Worm (Caenorhabditis elegans) whole organism, young adult: ENCODE measurements around the gene F38A5.6.

Source experiments
- B0019.2 ChIP-seq: fragments of 200-800 bp; sonication (Bioruptor generic); conservative IDR thresholded peaks from 2 replicates; pipeline ENCODE4 v1.3.6; 2022; ENCODE audit warnings: missing genetic modification reagents, missing genetic modification characterization, missing compliant biosample characterization
- B0336.3 ChIP-seq: fragments of 200-800 bp; sonication (Bioruptor generic); IDR thresholded peaks from 2 replicates; pipeline ENCODE4 v1.3.6; 2022; ENCODE audit warnings: missing genetic modification characterization, missing compliant biosample characterization
- F10E7.11 ChIP-seq: sonication (generic microtip); optimal IDR thresholded peaks from 2 replicates; lab custom pipeline; 2017; ENCODE audit warnings: mild to moderate bottlenecking, missing genetic modification characterization, moderate library complexity, missing compliant biosample characterization
- F22D6.2 ChIP-seq: sonication (generic microtip); optimal IDR thresholded peaks from 2 replicates; lab custom pipeline; 2016; ENCODE audit warnings: mild to moderate bottlenecking, missing genetic modification characterization, missing compliant biosample characterization
- F33H1.4 ChIP-seq: fragments of 200-800 bp; sonication (Bioruptor generic); IDR thresholded peaks from 2 replicates; pipeline ENCODE4 v1.3.6; 2022; ENCODE audit warnings: missing genetic modification reagents, missing genetic modification characterization, missing compliant biosample characterization
- F37B4.10 ChIP-seq: fragments of 200-800 bp; sonication (Bioruptor generic); IDR thresholded peaks from 2 replicates; pipeline ENCODE4 v1.3.6; 2022; ENCODE audit warnings: missing genetic modification characterization, missing compliant biosample characterization
- F39B2.1 ChIP-seq: fragments of 200-800 bp; sonication (Bioruptor generic); IDR thresholded peaks from 2 replicates; pipeline ENCODE4 v1.3.6; 2022; ENCODE audit warnings: missing genetic modification reagents, missing genetic modification characterization, missing compliant biosample characterization
- K11D2.4 ChIP-seq: fragments of 200-800 bp; sonication (Bioruptor generic); IDR thresholded peaks from 2 replicates; pipeline ENCODE4 v1.3.6; 2022; ENCODE audit warnings: missing genetic modification reagents, missing genetic modification characterization, missing compliant biosample characterization
- Y53G8AR.9 ChIP-seq: fragments of 200-800 bp; sonication (Bioruptor generic); conservative IDR thresholded peaks from 2 replicates; pipeline ENCODE4 v1.3.6; 2022; ENCODE audit warnings: missing genetic modification reagents, missing genetic modification characterization, missing compliant biosample characterization
- Y95B8A.8 ChIP-seq: fragments of 200-800 bp; sonication (Bioruptor generic); IDR thresholded peaks from 2 replicates; pipeline ENCODE4 v1.3.6; 2022; ENCODE audit warnings: missing genetic modification reagents, missing genetic modification characterization, missing compliant biosample characterization
- atf-7 ChIP-seq: sonication (generic microtip); optimal IDR thresholded peaks from 2 replicates; lab custom pipeline; 2017; ENCODE audit warnings: mild to moderate bottlenecking, missing genetic modification characterization, missing compliant biosample characterization
- attf-5 ChIP-seq: fragments of 200-800 bp; sonication (Bioruptor generic); optimal IDR thresholded peaks from 2 replicates; lab custom pipeline; 2018; ENCODE audit warnings: mild to moderate bottlenecking, missing genetic modification characterization, missing compliant biosample characterization
- cebp-1 ChIP-seq, 2 experiments: fragments of 200-800 bp in 1 of 2; sonication (Bioruptor generic) in 1 of 2; sonication (generic microtip) in 1 of 2; IDR thresholded peaks in 1 of 2; optimal IDR thresholded peaks in 1 of 2; 2 replicates each; pipeline versions ENCODE4 v1.3.6 to Lab custom; 2017 to 2022; ENCODE audit warnings: missing compliant biosample characterization in 2 of 2, missing genetic modification characterization in 2 of 2, mild to moderate bottlenecking in 1 of 2, missing genetic modification reagents in 1 of 2, moderate library complexity in 1 of 2
- ceh-27 ChIP-seq: fragments of 200-800 bp; sonication (Bioruptor generic); optimal IDR thresholded peaks from 2 replicates; lab custom pipeline; 2018; ENCODE audit warnings: mild to moderate bottlenecking, missing genetic modification characterization, moderate library complexity, missing compliant biosample characterization
- dpl-1 ChIP-seq: fragments of 150-350 bp; optimal IDR thresholded peaks from 2 replicates; lab custom pipeline; 2014; ENCODE audit warnings: missing biosample characterization, missing genetic modification reagents, missing genetic modification characterization
- efl-1 ChIP-seq: fragments of 150-350 bp; optimal IDR thresholded peaks from 2 replicates; lab custom pipeline; 2014; ENCODE audit warnings: missing biosample characterization, missing genetic modification reagents, missing genetic modification characterization
- egl-18 ChIP-seq: fragments of 200-800 bp; sonication (Bioruptor generic); IDR thresholded peaks from 2 replicates; pipeline ENCODE4 v1.3.6; 2022; ENCODE audit warnings: missing genetic modification reagents, missing genetic modification characterization, missing compliant biosample characterization
- ekl-4 ChIP-seq: fragments of 200-800 bp; sonication (Bioruptor generic); IDR thresholded peaks from 2 replicates; pipeline ENCODE4 v1.3.6; 2022; ENCODE audit warnings: missing genetic modification reagents, missing genetic modification characterization, missing compliant biosample characterization
- gei-17 ChIP-seq: fragments of 200-800 bp; sonication (Bioruptor generic); optimal IDR thresholded peaks from 2 replicates; lab custom pipeline; 2018; ENCODE audit warnings: mild to moderate bottlenecking, missing genetic modification characterization, missing compliant biosample characterization
- lag-1 ChIP-seq: fragments of 200-800 bp; sonication (Bioruptor generic); IDR thresholded peaks from 2 replicates; pipeline ENCODE4 v1.3.6; 2022; ENCODE audit warnings: missing genetic modification reagents, missing genetic modification characterization, missing compliant biosample characterization
- lin-35 ChIP-seq, 3 experiments: fragments of 150-350 bp in 2 of 3; sonication (generic microtip) in 1 of 3; optimal IDR thresholded peaks; 2 replicates each; lab custom pipeline; 2014 to 2018; ENCODE audit warnings: missing biosample characterization in 3 of 3, missing genetic modification characterization in 3 of 3, missing genetic modification reagents in 3 of 3
- lin-54 ChIP-seq: fragments of 200-800 bp; sonication (Bioruptor generic); optimal IDR thresholded peaks from 2 replicates; lab custom pipeline; 2018; ENCODE audit warnings: mild to moderate bottlenecking, missing genetic modification characterization, missing compliant biosample characterization
- madf-10 ChIP-seq: sonication (generic microtip); optimal IDR thresholded peaks from 2 replicates; lab custom pipeline; 2016; ENCODE audit warnings: mild to moderate bottlenecking, missing genetic modification characterization, missing compliant biosample characterization
- nfyb-1 ChIP-seq: fragments of 200-800 bp; sonication (Bioruptor generic); IDR thresholded peaks from 2 replicates; pipeline ENCODE4 v1.3.6; 2022; ENCODE audit warnings: missing genetic modification reagents, missing genetic modification characterization, missing compliant biosample characterization
- nhr-179 ChIP-seq: sonication (generic microtip); optimal IDR thresholded peaks from 2 replicates; lab custom pipeline; 2016; ENCODE audit warnings: mild to moderate bottlenecking, missing genetic modification characterization, missing compliant biosample characterization
- nhr-80 ChIP-seq: sonication (generic microtip); optimal IDR thresholded peaks from 2 replicates; lab custom pipeline; 2016; ENCODE audit warnings: missing genetic modification characterization, missing compliant biosample characterization
- nhr-90 ChIP-seq: sonication (generic microtip); optimal IDR thresholded peaks from 2 replicates; lab custom pipeline; 2016; ENCODE audit warnings: missing genotype, mild to moderate bottlenecking, missing genetic modification characterization, missing compliant biosample characterization
- pha-4 ChIP-seq: fragments of 150-350 bp; sonication (generic microtip); optimal IDR thresholded peaks from 2 replicates; lab custom pipeline; 2014; ENCODE audit warnings: missing biosample characterization, missing genetic modification reagents, missing genetic modification characterization
- rec-8 ChIP-seq, 2 experiments: sonication (generic microtip); optimal IDR thresholded peaks; 2 replicates each; lab custom pipeline; 2016; ENCODE audit warnings: mild to moderate bottlenecking in 2 of 2, missing genetic modification characterization in 2 of 2, missing genetic modification reagents in 2 of 2, missing genotype in 2 of 2, missing biosample characterization in 1 of 2, missing compliant biosample characterization in 1 of 2, moderate library complexity in 1 of 2
- repo-1 ChIP-seq: sonication (generic microtip); optimal IDR thresholded peaks from 2 replicates; lab custom pipeline; 2017; ENCODE audit warnings: mild to moderate bottlenecking, missing genetic modification characterization, missing compliant biosample characterization
- snpc-4 ChIP-seq, 5 experiments: fragments of 150-350 bp in 1 of 5; sonication (generic microtip) in 4 of 5; optimal IDR thresholded peaks; 2 replicates each; lab custom pipeline; 2014 to 2018; ENCODE audit warnings: missing genetic modification characterization in 5 of 5, missing biosample characterization in 3 of 5, antibody characterized with exemption in 2 of 5, mild to moderate bottlenecking in 2 of 5, missing compliant biosample characterization in 2 of 5, missing genotype in 2 of 5, moderate library complexity in 2 of 5, missing genetic modification reagents in 1 of 5
- sptf-2 ChIP-seq: fragments of 200-800 bp; sonication (Bioruptor generic); optimal IDR thresholded peaks from 2 replicates; lab custom pipeline; 2018; ENCODE audit warnings: mild to moderate bottlenecking, missing genetic modification characterization, missing compliant biosample characterization
- tbp1 ChIP-seq: fragments of 200-800 bp; sonication (Bioruptor generic); optimal IDR thresholded peaks from 2 replicates; lab custom pipeline; 2018; ENCODE audit warnings: mild to moderate bottlenecking, missing genetic modification characterization, missing compliant biosample characterization
- tlf-1 ChIP-seq: fragments of 200-800 bp; sonication (Bioruptor generic); optimal IDR thresholded peaks from 2 replicates; lab custom pipeline; 2018; ENCODE audit warnings: mild to moderate bottlenecking, missing genetic modification characterization, missing compliant biosample characterization
- zfh-2 ChIP-seq: fragments of 200-800 bp; sonication (Bioruptor generic); conservative IDR thresholded peaks from 2 replicates; pipeline ENCODE4 v1.3.6; 2022; ENCODE audit warnings: missing genetic modification reagents, missing genetic modification characterization, missing compliant biosample characterization
- zim-3 ChIP-seq: sonication (generic microtip); optimal IDR thresholded peaks from 2 replicates; lab custom pipeline; 2017; ENCODE audit warnings: mild to moderate bottlenecking, missing genetic modification characterization, moderate library complexity, missing compliant biosample characterization
- ztf-25 ChIP-seq: fragments of 200-800 bp; sonication (Bioruptor generic); IDR thresholded peaks from 2 replicates; pipeline ENCODE4 v1.3.6; 2022; ENCODE audit warnings: missing genetic modification reagents, missing genetic modification characterization, missing compliant biosample characterization

The F38A5.6 gene

DNA sequence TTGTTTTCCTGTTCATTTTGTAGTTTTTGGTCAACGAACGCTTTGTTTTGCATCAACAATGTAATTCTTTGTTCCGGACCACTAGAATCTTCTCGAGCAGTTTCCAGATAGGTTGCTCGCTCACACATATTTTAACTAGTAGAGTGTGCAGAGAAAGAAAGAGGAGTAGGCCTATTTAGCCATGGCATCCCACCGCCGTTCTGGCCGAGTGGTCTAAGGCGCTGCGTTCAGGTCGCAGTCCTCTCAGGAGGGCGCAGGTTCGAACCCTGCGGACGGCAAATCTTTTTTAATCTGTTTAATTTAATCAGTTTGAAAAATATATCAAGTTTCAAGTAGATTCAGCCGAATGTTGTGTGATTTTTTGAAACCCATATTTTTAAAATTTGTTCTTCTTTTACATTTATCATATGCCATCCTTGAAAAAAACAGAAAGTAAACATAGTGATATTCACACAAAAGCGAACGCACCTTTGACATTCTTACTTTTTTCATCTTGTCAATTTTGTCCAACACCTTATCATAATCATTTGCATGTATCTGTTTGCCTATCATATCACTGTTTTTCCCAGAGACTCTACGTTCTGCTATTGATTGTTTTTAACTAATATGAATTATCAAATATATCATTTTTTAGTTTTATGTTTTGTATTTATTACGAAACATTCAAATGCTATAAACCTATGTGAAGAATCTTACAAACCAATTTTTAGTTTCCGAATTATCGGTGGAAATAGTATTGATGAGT lies 40.4 kb downstream of the F38A5.6 start, which contains the start of gene try-3 (continued):
- TF ChIP-seq cebp-1 (GFP tag; IDR thresholded peaks at IDR 0.05; lab: Robert Waterston, UW) = peak; percentile 57
- peak; percentile 73 for TF ChIP-seq cebp-1 (tag; optimal IDR thresholded peaks at IDR 0.05; lab: Kevin White, UChicago)
- TF ChIP-seq ceh-27 (GFP tag; lab: Kevin White, UChicago) = peak; percentile 73
- TF ChIP-seq egl-18 = no peak
- TF ChIP-seq tbp1 (GFP tag; lab: Kevin White, UChicago) = peak; percentile 98
- no peak for TF ChIP-seq lag-1
- TF ChIP-seq F37B4.10 (GFP tag; lab: Robert Waterston, UW) = 0 out of 2 replicates have a peak, but pooled peaks have one; percentile 59
- TF ChIP-seq F39B2.1 = no peak
- TF ChIP-seq K11D2.4 (GFP tag; lab: Robert Waterston, UW) = peak; percentile 78
- TF ChIP-seq dpl-1 (GFP tag; lab: Kevin White, UChicago) = peak; percentile 15
- peak; percentile 79 for TF ChIP-seq snpc-4 (GFP tag; optimal IDR thresholded peaks at IDR 0.05; lab: Kevin White, UChicago)
- TF ChIP-seq snpc-4 (tag; optimal IDR thresholded peaks at IDR 0.05; lab: Kevin White, UChicago) = peak; percentile 18 to 93 (median 89)
- TF ChIP-seq gei-17 (GFP tag; lab: Kevin White, UChicago) = no peak
- TF ChIP-seq nhr-90 = peak; percentile 71
- TF ChIP-seq lin-35 (GFP tag; optimal IDR thresholded peaks at IDR 0.05; lab: Kevin White, UChicago) = peak in 1 of 3 experiments; percentile 78
- TF ChIP-seq rec-8 (tag; optimal IDR thresholded peaks at IDR 0.05; lab: Kevin White, UChicago) = peak; percentile 18 to 46
- TF ChIP-seq zim-3 (tag; lab: Kevin White, UChicago) = no peak
- no peak for TF ChIP-seq repo-1 (tag; lab: Kevin White, UChicago)
- peak; percentile 26 for TF ChIP-seq tlf-1 (GFP tag; lab: Kevin White, UChicago)

ce11 chrIV:6555388-6556330 lies 41.5 kb downstream of the F38A5.6 start, which contains the start of gene paqr-1:
paqr-1 (minus strand) TSS chrIV:6555438.
- TF ChIP-seq F10E7.11 (tag; lab: Kevin White, UChicago) = no peak
- peak in 1 of 3 experiments; percentile 67 for TF ChIP-seq lin-35 (GFP tag; optimal IDR thresholded peaks at IDR 0.05; lab: Kevin White, UChicago)
- TF ChIP-seq snpc-4 (GFP tag; optimal IDR thresholded peaks at IDR 0.05; lab: Kevin White, UChicago) = no peak
- peak in 1 of 4 experiments; percentile 21 for TF ChIP-seq snpc-4 (tag; optimal IDR thresholded peaks at IDR 0.05; lab: Kevin White, UChicago)
- no peak for TF ChIP-seq sptf-2 (GFP tag; lab: Kevin White, UChicago)
- peak; percentile 12 for TF ChIP-seq efl-1
- TF ChIP-seq tbp1 (GFP tag; lab: Kevin White, UChicago) = peak; percentile 1
- peak; percentile 7 for TF ChIP-seq attf-5 (GFP tag; lab: Kevin White, UChicago)
- peak; percentile 31 for TF ChIP-seq lin-54 (GFP tag; lab: Kevin White, UChicago)
- TF ChIP-seq cebp-1 (GFP tag; IDR thresholded peaks at IDR 0.05; lab: Robert Waterston, UW) = peak; percentile 77
- TF ChIP-seq cebp-1 (tag; optimal IDR thresholded peaks at IDR 0.05; lab: Kevin White, UChicago) = peak; percentile 92
- TF ChIP-seq zfh-2 (GFP tag; lab: Robert Waterston, UW) = no peak

ce11 chrIV:6554865-6555264 lies 42.3 kb downstream of the F38A5.6 start:
- TF ChIP-seq attf-5 (GFP tag; lab: Kevin White, UChicago) = peak; percentile 1
- TF ChIP-seq nfyb-1 (GFP tag; lab: Robert Waterston, UW) = no peak
- no peak for TF ChIP-seq B0019.2 (GFP tag; lab: Robert Waterston, UW)
- peak; percentile 28 for TF ChIP-seq atf-7
- peak; percentile 25 for TF ChIP-seq tbp1 (GFP tag; lab: Kevin White, UChicago)
- no peak for TF ChIP-seq F33H1.4 (GFP tag; lab: Robert Waterston, UW)
- peak; percentile 44 for TF ChIP-seq madf-10 (tag; lab: Kevin White, UChicago)
- no peak for TF ChIP-seq F22D6.2 (tag; lab: Kevin White, UChicago)
- TF ChIP-seq cebp-1 (GFP tag; IDR thresholded peaks at IDR 0.05; lab: Robert Waterston, UW) = no peak
- TF ChIP-seq cebp-1 (tag; optimal IDR thresholded peaks at IDR 0.05; lab: Kevin White, UChicago) = peak; percentile 31
- peak; percentile 61; the same call in 1 of the 2 replicates for TF ChIP-seq B0336.3 (GFP tag; lab: Robert Waterston, UW)
- TF ChIP-seq ekl-4 (GFP tag; lab: Robert Waterston, UW) = 0 out of 2 replicates have a peak, but pooled peaks have one; percentile 29
- TF ChIP-seq egl-18 = no peak
- no peak for TF ChIP-seq ztf-25
- peak; percentile 12 for TF ChIP-seq pha-4
- peak; percentile 96 for TF ChIP-seq nhr-80 (tag; lab: Kevin White, UChicago)
- TF ChIP-seq nhr-179 = no peak
- TF ChIP-seq Y95B8A.8 (GFP tag; lab: Robert Waterston, UW) = 0 out of 2 replicates have a peak, but pooled peaks have one; percentile 46
- TF ChIP-seq Y53G8AR.9 (GFP tag; lab: Robert Waterston, UW) = no peak
- TF ChIP-seq, all 124 proteins: peak for 10
